Worm (Caenorhabditis elegans) whole organism, mixed stage, embryonic: ENCODE measurements around the gene Y4C6B.7.

Source experiments
- M03D4.4 ChIP-seq: sonication (generic microtip); optimal IDR thresholded peaks from 2 replicates; lab custom pipeline; 2017; ENCODE audit warnings: mild to moderate bottlenecking, missing genetic modification characterization, missing compliant biosample characterization
- bed-3 ChIP-seq: fragments of 200-800 bp; sonication (Bioruptor generic); optimal IDR thresholded peaks from 3 replicates; lab custom pipeline; 2018; ENCODE audit warnings: mild to moderate bottlenecking, missing genetic modification characterization, moderate library complexity, missing compliant biosample characterization
- blmp-1 ChIP-seq: fragments of 150-350 bp; optimal IDR thresholded peaks from 2 replicates; lab custom pipeline; 2014; ENCODE audit warnings: missing biosample characterization, missing genetic modification characterization
- ceh-39 ChIP-seq: fragments of 150-350 bp; optimal IDR thresholded peaks from 2 replicates; lab custom pipeline; 2014; ENCODE audit warnings: missing biosample characterization, missing genetic modification characterization
- ceh-43 ChIP-seq: fragments of 200-800 bp; sonication (Bioruptor generic); optimal IDR thresholded peaks from 2 replicates; lab custom pipeline; 2018; ENCODE audit warnings: mild to moderate bottlenecking, missing genetic modification characterization, moderate library complexity, missing compliant biosample characterization
- ces-1 ChIP-seq: fragments of 150-350 bp; optimal IDR thresholded peaks from 2 replicates; lab custom pipeline; 2014; ENCODE audit warnings: missing biosample characterization, missing genetic modification reagents, missing genetic modification characterization
- cnd-1 ChIP-seq: fragments of 200-800 bp; sonication (Bioruptor generic); optimal IDR thresholded peaks from 2 replicates; lab custom pipeline; 2018; ENCODE audit warnings: mild to moderate bottlenecking, missing genetic modification characterization, missing compliant biosample characterization
- drap-1 ChIP-seq: fragments of 200-800 bp; sonication (Bioruptor generic); optimal IDR thresholded peaks from 3 replicates; lab custom pipeline; 2018; ENCODE audit warnings: mild to moderate bottlenecking, missing genetic modification characterization, missing compliant biosample characterization
- elt-1 ChIP-seq: sonication (generic microtip); optimal IDR thresholded peaks from 2 replicates; lab custom pipeline; 2017; ENCODE audit warnings: missing genetic modification characterization, mild to moderate bottlenecking, missing compliant biosample characterization, antibody characterized with exemption, moderate library complexity, borderline replicate concordance; ENCODE audit not compliant: insufficient read depth
- elt-3 ChIP-seq: fragments of 150-350 bp; optimal IDR thresholded peaks from 2 replicates; lab custom pipeline; 2014; ENCODE audit warnings: missing biosample characterization, missing genetic modification characterization
- flh-1 ChIP-seq: fragments of 200-800 bp; sonication (Bioruptor generic); optimal IDR thresholded peaks from 2 replicates; lab custom pipeline; 2018; ENCODE audit warnings: mild to moderate bottlenecking, missing genetic modification characterization, moderate library complexity, missing compliant biosample characterization
- ham-2 ChIP-seq: fragments of 200-800 bp; sonication (Bioruptor generic); optimal IDR thresholded peaks from 2 replicates; lab custom pipeline; 2018; ENCODE audit warnings: mild to moderate bottlenecking, missing genetic modification characterization, missing compliant biosample characterization
- hlh-1 ChIP-seq: fragments of 150-350 bp; optimal IDR thresholded peaks from 2 replicates; lab custom pipeline; 2014; ENCODE audit warnings: missing biosample characterization, missing genetic modification reagents, missing genetic modification characterization
- lin-13 ChIP-seq: fragments of 150-350 bp; optimal IDR thresholded peaks from 2 replicates; lab custom pipeline; 2014; ENCODE audit warnings: missing biosample characterization, missing genetic modification characterization
- lin-32 ChIP-seq: fragments of 200-800 bp; sonication (Bioruptor generic); optimal IDR thresholded peaks from 2 replicates; lab custom pipeline; 2018; ENCODE audit warnings: mild to moderate bottlenecking, missing genetic modification characterization, missing compliant biosample characterization
- lsy-2 ChIP-seq: fragments of 150-350 bp; optimal IDR thresholded peaks from 2 replicates; lab custom pipeline; 2014; ENCODE audit warnings: missing biosample characterization, missing genetic modification characterization
- mab-5 ChIP-seq: fragments of 150-350 bp; optimal IDR thresholded peaks from 2 replicates; lab custom pipeline; 2014; ENCODE audit warnings: missing biosample characterization, missing genetic modification characterization
- mep-1 ChIP-seq: fragments of 150-350 bp; optimal IDR thresholded peaks from 2 replicates; lab custom pipeline; 2017; ENCODE audit warnings: missing biosample characterization, missing genetic modification reagents, missing genetic modification characterization, inconsistent platforms
- nhr-12 ChIP-seq: fragments of 150-350 bp; optimal IDR thresholded peaks from 2 replicates; lab custom pipeline; 2014; ENCODE audit warnings: missing biosample characterization, missing genetic modification characterization
- nhr-2 ChIP-seq: fragments of 150-350 bp; optimal IDR thresholded peaks from 2 replicates; lab custom pipeline; 2014; ENCODE audit warnings: missing biosample characterization, missing genetic modification characterization
- nhr-237 ChIP-seq: fragments of 150-350 bp; optimal IDR thresholded peaks from 2 replicates; lab custom pipeline; 2014; ENCODE audit warnings: missing biosample characterization, missing genetic modification characterization
- nhr-28 ChIP-seq: fragments of 150-350 bp; optimal IDR thresholded peaks from 2 replicates; lab custom pipeline; 2014; ENCODE audit warnings: missing biosample characterization, missing genetic modification characterization
- nhr-76 ChIP-seq: sonication (generic microtip); optimal IDR thresholded peaks from 2 replicates; lab custom pipeline; 2017; ENCODE audit warnings: missing biosample characterization, missing genetic modification characterization
- pha-4 ChIP-seq: fragments of 150-350 bp; optimal IDR thresholded peaks from 2 replicates; lab custom pipeline; 2018; ENCODE audit warnings: missing biosample characterization, missing genetic modification reagents, missing genetic modification characterization
- sem-2 ChIP-seq: fragments of 200-800 bp; sonication (Bioruptor generic); optimal IDR thresholded peaks from 2 replicates; lab custom pipeline; 2018; ENCODE audit warnings: mild to moderate bottlenecking, missing genetic modification characterization, missing compliant biosample characterization
- snpc-4 ChIP-seq: fragments of 150-350 bp; optimal IDR thresholded peaks from 2 replicates; lab custom pipeline; 2014; ENCODE audit warnings: missing biosample characterization, missing genetic modification characterization
- sptf-1 ChIP-seq: sonication (generic microtip); optimal IDR thresholded peaks from 2 replicates; lab custom pipeline; 2017; ENCODE audit warnings: mild to moderate bottlenecking, missing genetic modification characterization, moderate library complexity, missing compliant biosample characterization
- tbx-8 ChIP-seq: fragments of 200-800 bp; sonication (Bioruptor generic); optimal IDR thresholded peaks from 2 replicates; lab custom pipeline; 2018; ENCODE audit warnings: mild to moderate bottlenecking, missing genetic modification characterization, moderate library complexity, missing compliant biosample characterization
- unc-120 ChIP-seq: sonication (generic microtip); optimal IDR thresholded peaks from 2 replicates; lab custom pipeline; 2017; ENCODE audit warnings: missing genetic modification characterization, missing compliant biosample characterization; ENCODE audit not compliant: poor library complexity, severe bottlenecking
- unc-39 ChIP-seq: fragments of 150-350 bp; optimal IDR thresholded peaks from 2 replicates; lab custom pipeline; 2014; ENCODE audit warnings: missing biosample characterization, missing genetic modification characterization
- unc-62 ChIP-seq: fragments of 150-350 bp; optimal IDR thresholded peaks from 2 replicates; lab custom pipeline; 2014; ENCODE audit warnings: missing biosample characterization, missing genetic modification reagents, missing genetic modification characterization
- zip-8 ChIP-seq: fragments of 150-350 bp; optimal IDR thresholded peaks from 2 replicates; lab custom pipeline; 2014; ENCODE audit warnings: missing biosample characterization, missing genetic modification characterization
- ztf-11 ChIP-seq: fragments of 150-350 bp; optimal IDR thresholded peaks from 2 replicates; lab custom pipeline; 2014; ENCODE audit warnings: missing biosample characterization, missing genetic modification characterization

The Y4C6B.7 gene

ce11 chrIV:5364135-5364609 is 10.9 kb upstream of the Y4C6B.7 start, which contains the start of the genes hda-6 and F41H10.4:
Gene hda-6 (minus strand): TSS chrIV:5364306.
Gene F41H10.4 (plus strand): TSS chrIV:5364559.
- TF ChIP-seq unc-39 (tag; lab: Kevin White, UChicago) (no peak), ceh-39 (tag; lab: Kevin White, UChicago) (no peak), nhr-76 (tag; lab: Kevin White, UChicago) (no peak), mep-1 (tag; lab: Kevin White, UChicago) (peak; percentile 29), nhr-237 (peak; percentile 4), flh-1 (no peak), tbx-8 (no peak), elt-1 (tag; lab: Kevin White, UChicago) (no peak), blmp-1 (tag; lab: Kevin White, UChicago) (no peak), unc-62 (GFP tag; lab: Kevin White, UChicago) (no peak), ceh-43 (GFP tag; lab: Kevin White, UChicago) (no peak), mab-5 (tag; lab: Kevin White, UChicago) (no peak), lsy-2 (tag; lab: Kevin White, UChicago) (peak; percentile 61), ham-2 (GFP tag; lab: Kevin White, UChicago) (no peak), lin-13 (tag; lab: Kevin White, UChicago) (peak; percentile 70), nhr-28 (no peak), zip-8 (tag; lab: Kevin White, UChicago) (no peak), snpc-4 (tag; lab: Kevin White, UChicago) (no peak), pha-4 (tag; lab: Kevin White, UChicago) (no peak), lin-32 (GFP tag; lab: Kevin White, UChicago) (no peak), cnd-1 (no peak), bed-3 (GFP tag; lab: Kevin White, UChicago) (no peak), nhr-12 (tag; lab: Kevin White, UChicago) (no peak), sptf-1 (tag; lab: Kevin White, UChicago) (no peak)

DNA sequence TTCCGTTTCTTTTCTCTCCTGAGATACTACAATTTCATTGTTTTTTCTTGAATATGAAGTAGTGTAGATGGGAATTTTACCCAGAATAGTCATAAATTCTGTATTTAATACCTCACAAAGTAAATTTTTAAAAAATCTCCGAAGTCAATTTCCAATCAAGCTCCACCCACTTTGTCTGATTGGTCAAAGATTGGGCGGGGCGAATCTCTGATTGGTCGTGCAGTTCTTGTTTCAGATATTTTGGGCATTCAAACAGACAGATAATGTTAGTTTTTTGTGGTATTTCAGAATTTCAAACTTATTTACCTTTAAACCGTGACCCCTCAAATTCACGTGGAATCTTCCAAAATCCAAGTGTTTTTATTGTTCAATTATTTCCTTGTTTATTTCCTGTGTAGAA is 7.3 kb upstream of the Y4C6B.7 start, which contains the start of gene F41H10.5:
Gene F41H10.5 (plus strand): TSS at position 375 of the 400 bp plus-strand sequence.
- TF ChIP-seq hlh-1 (tag; lab: Kevin White, UChicago) = no peak
- TF ChIP-seq nhr-2 = no peak
- TF ChIP-seq ceh-43 (GFP tag; lab: Kevin White, UChicago) = no peak
- no peak for TF ChIP-seq sem-2 (GFP tag; lab: Kevin White, UChicago)
- TF ChIP-seq sptf-1 (tag; lab: Kevin White, UChicago) = no peak
- no peak for TF ChIP-seq zip-8 (tag; lab: Kevin White, UChicago)
- no peak for TF ChIP-seq bed-3 (GFP tag; lab: Kevin White, UChicago)
- TF ChIP-seq, all 35 proteins: peak for 0

DNA sequence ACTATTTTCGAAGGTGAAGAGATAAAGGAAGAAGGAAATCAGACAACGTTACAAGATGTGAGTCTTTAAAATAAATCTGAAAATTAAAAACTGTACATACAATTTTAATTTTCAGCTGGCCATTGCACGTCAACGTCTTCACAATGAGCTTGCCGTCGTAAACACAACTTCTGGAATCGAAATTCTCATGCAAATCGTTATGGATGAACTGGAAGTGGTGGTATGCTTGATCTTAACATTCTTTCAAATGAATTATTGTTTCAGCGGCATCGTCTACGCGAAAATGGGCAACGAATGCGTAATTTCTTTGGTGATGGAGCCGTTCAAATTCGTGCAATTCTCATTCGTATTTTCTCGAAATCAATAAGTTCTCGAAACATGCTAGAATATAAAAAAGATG is 1.3 kb upstream of the Y4C6B.7 start:
- TF ChIP-seq unc-120 (tag; lab: Kevin White, UChicago) (no peak), hlh-1 (tag; lab: Kevin White, UChicago) (no peak), M03D4.4 (tag; lab: Kevin White, UChicago) (no peak), drap-1 (GFP tag; lab: Kevin White, UChicago) (no peak), lin-13 (tag; lab: Kevin White, UChicago) (no peak), snpc-4 (tag; lab: Kevin White, UChicago) (no peak), mep-1 (tag; lab: Kevin White, UChicago) (no peak), lin-32 (GFP tag; lab: Kevin White, UChicago) (no peak), nhr-12 (tag; lab: Kevin White, UChicago) (no peak), bed-3 (GFP tag; lab: Kevin White, UChicago) (no peak), lsy-2 (tag; lab: Kevin White, UChicago) (no peak), ham-2 (GFP tag; lab: Kevin White, UChicago) (no peak), nhr-237 (no peak), pha-4 (tag; lab: Kevin White, UChicago) (no peak), sptf-1 (tag; lab: Kevin White, UChicago) (no peak), blmp-1 (tag; lab: Kevin White, UChicago) (no peak), ceh-43 (GFP tag; lab: Kevin White, UChicago) (no peak), nhr-76 (tag; lab: Kevin White, UChicago) (no peak), flh-1 (no peak), nhr-2 (no peak)

ce11 chrIV:5354124-5354523 is 860 bp upstream of the Y4C6B.7 start, which contains the start of gene Y4C6B.1:
Gene Y4C6B.1 (plus strand): TSS chrIV:5354488.
- TF ChIP-seq ztf-11 = no peak
- TF ChIP-seq mab-5 (tag; lab: Kevin White, UChicago) = no peak
- TF ChIP-seq nhr-2 = no peak
- no peak for TF ChIP-seq sem-2 (GFP tag; lab: Kevin White, UChicago)
- no peak for TF ChIP-seq tbx-8
- TF ChIP-seq M03D4.4 (tag; lab: Kevin White, UChicago) = no peak
- TF ChIP-seq lsy-2 (tag; lab: Kevin White, UChicago) = peak; percentile 88
- peak; percentile 18 for TF ChIP-seq mep-1 (tag; lab: Kevin White, UChicago)
- TF ChIP-seq ces-1 = no peak
- no peak for TF ChIP-seq elt-3 (tag; lab: Kevin White, UChicago)
- no peak for TF ChIP-seq ceh-39 (tag; lab: Kevin White, UChicago)
